Worm (Caenorhabditis elegans) whole organism, L1 larva: ENCODE measurements around the gene F40G9.8.

Source experiments
- C04F5.9 ChIP-seq: sonication (generic microtip); optimal IDR thresholded peaks from 2 replicates; lab custom pipeline; 2016; ENCODE audit warnings: missing genetic modification characterization, missing compliant biosample characterization
- F16B12.6 ChIP-seq: fragments of 150-350 bp; optimal IDR thresholded peaks from 2 replicates; lab custom pipeline; 2014; ENCODE audit warnings: missing biosample characterization, missing genetic modification characterization
- aly-2 ChIP-seq: fragments of 150-350 bp; optimal IDR thresholded peaks from 2 replicates; lab custom pipeline; 2014; ENCODE audit warnings: missing biosample characterization, missing genetic modification characterization
- ama-1 ChIP-seq: fragments of 150-350 bp; optimal IDR thresholded peaks from 2 replicates; lab custom pipeline; 2014
- ceh-63 ChIP-seq: fragments of 200-800 bp; sonication (Bioruptor generic); optimal IDR thresholded peaks from 2 replicates; lab custom pipeline; 2018; ENCODE audit warnings: mild to moderate bottlenecking, missing genetic modification characterization, missing compliant biosample characterization
- ceh-8 ChIP-seq: fragments of 200-800 bp; sonication (Bioruptor generic); optimal IDR thresholded peaks from 2 replicates; lab custom pipeline; 2018; ENCODE audit warnings: mild to moderate bottlenecking, missing genetic modification characterization, moderate library complexity, missing compliant biosample characterization
- ceh-82 ChIP-seq, 3 experiments: fragments of 150-350 bp in 1 of 3; sonication (generic microtip) in 2 of 3; optimal IDR thresholded peaks; 2 replicates each; lab custom pipeline; 2014 to 2017; ENCODE audit warnings: missing biosample characterization in 3 of 3, missing genetic modification characterization in 3 of 3
- ceh-88 ChIP-seq: fragments of 200-800 bp; sonication (Bioruptor generic); IDR thresholded peaks from 2 replicates; pipeline ENCODE4 v1.3.6; 2022; ENCODE audit warnings: missing genetic modification characterization, missing compliant biosample characterization
- ceh-90 ChIP-seq: sonication (generic microtip); optimal IDR thresholded peaks from 2 replicates; lab custom pipeline; 2016; ENCODE audit warnings: missing genetic modification characterization, missing compliant biosample characterization
- ces-1 ChIP-seq: fragments of 150-350 bp; optimal IDR thresholded peaks from 2 replicates; lab custom pipeline; 2014; ENCODE audit warnings: missing biosample characterization, missing genetic modification reagents, missing genetic modification characterization
- dpl-1 ChIP-seq, 3 experiments: fragments of 150-350 bp in 2 of 3; sonication (generic microtip) in 1 of 3; optimal IDR thresholded peaks; 2 replicates each; lab custom pipeline; 2014 to 2017; ENCODE audit warnings: missing biosample characterization in 3 of 3, missing genetic modification characterization in 3 of 3, missing genetic modification reagents in 3 of 3
- efl-1 ChIP-seq, 4 experiments: fragments of 150-350 bp; optimal IDR thresholded peaks in 3 of 4; peaks in 1 of 4; 1 replicate in 1 of 4; 2 replicates in 3 of 4; lab custom pipeline; 2014; ENCODE audit warnings: missing biosample characterization in 2 of 4, missing genetic modification characterization in 2 of 4, missing genetic modification reagents in 2 of 4
- efl-3 ChIP-seq: fragments of 200-800 bp; sonication (Bioruptor generic); optimal IDR thresholded peaks from 2 replicates; lab custom pipeline; 2018; ENCODE audit warnings: mild to moderate bottlenecking, missing genetic modification characterization, missing compliant biosample characterization
- egl-27 ChIP-seq, 2 experiments: fragments of 150-350 bp in 1 of 2; sonication (generic microtip); optimal IDR thresholded peaks; 3 replicates each; lab custom pipeline; 2017 to 2018; ENCODE audit warnings: missing biosample characterization in 2 of 2, missing genetic modification characterization in 2 of 2, missing genetic modification reagents in 2 of 2
- elt-2 ChIP-seq: sonication (generic microtip); optimal IDR thresholded peaks from 2 replicates; lab custom pipeline; 2016; ENCODE audit warnings: missing genetic modification characterization, mild to moderate bottlenecking, inconsistent platforms, missing compliant biosample characterization, missing genetic modification reagents
- elt-3 ChIP-seq, 6 experiments: fragments of 150-350 bp in 1 of 6; sonication (generic microtip); optimal IDR thresholded peaks; 2 replicates each; lab custom pipeline; 2017 to 2018; ENCODE audit warnings: missing biosample characterization in 6 of 6, missing genetic modification characterization in 6 of 6, inconsistent platforms in 1 of 6
- fkh-4 ChIP-seq: sonication (generic microtip); optimal IDR thresholded peaks from 2 replicates; lab custom pipeline; 2016; ENCODE audit warnings: missing compliant biosample characterization, missing genetic modification characterization, borderline replicate concordance
- fos-1 ChIP-seq: fragments of 150-350 bp; optimal IDR thresholded peaks from 2 replicates; lab custom pipeline; 2014; ENCODE audit warnings: missing biosample characterization, missing genetic modification characterization
- grh-1 ChIP-seq: fragments of 200-800 bp; sonication (Bioruptor generic); IDR thresholded peaks from 2 replicates; pipeline ENCODE4 v1.3.6; 2022; ENCODE audit warnings: missing genetic modification reagents, missing genetic modification characterization, missing compliant biosample characterization
- hpl-2 ChIP-seq: fragments of 150-350 bp; optimal IDR thresholded peaks from 2 replicates; lab custom pipeline; 2014; ENCODE audit warnings: missing biosample characterization, missing genetic modification reagents, missing genetic modification characterization
- isw-1 ChIP-seq: fragments of 200-800 bp; sonication (Bioruptor generic); IDR thresholded peaks from 2 replicates; pipeline ENCODE4 v1.3.6; 2022; ENCODE audit warnings: missing genetic modification characterization, missing compliant biosample characterization
- jun-1 ChIP-seq: fragments of 150-350 bp; optimal IDR thresholded peaks from 2 replicates; lab custom pipeline; 2014; ENCODE audit warnings: missing biosample characterization, missing genetic modification reagents, missing genetic modification characterization
- lin-15B ChIP-seq: fragments of 150-350 bp; sonication (generic microtip); optimal IDR thresholded peaks from 3 replicates; lab custom pipeline; 2014; ENCODE audit warnings: missing biosample characterization, missing genetic modification characterization
- lin-35 ChIP-seq, 2 experiments: fragments of 150-350 bp; optimal IDR thresholded peaks; 2 replicates each; lab custom pipeline; 2014; ENCODE audit warnings: missing biosample characterization in 2 of 2, missing genetic modification characterization in 2 of 2, missing genetic modification reagents in 2 of 2
- lin-39 ChIP-seq: fragments of 150-350 bp; optimal IDR thresholded peaks from 2 replicates; lab custom pipeline; 2014; ENCODE audit warnings: missing biosample characterization, missing genetic modification reagents, missing genetic modification characterization
- mdl-1 ChIP-seq, 2 experiments: fragments of 150-350 bp; optimal IDR thresholded peaks; 2 replicates each; lab custom pipeline; 2014 to 2017; ENCODE audit warnings: missing biosample characterization in 2 of 2, missing genetic modification characterization in 2 of 2, inconsistent platforms in 1 of 2
- mef-2 ChIP-seq: fragments of 150-350 bp; optimal IDR thresholded peaks from 2 replicates; lab custom pipeline; 2014; ENCODE audit warnings: missing biosample characterization, missing genetic modification characterization
- nhr-11 ChIP-seq: fragments of 150-350 bp; optimal IDR thresholded peaks from 2 replicates; lab custom pipeline; 2014; ENCODE audit warnings: missing biosample characterization, missing genetic modification characterization
- nhr-12 ChIP-seq: sonication (generic microtip); optimal IDR thresholded peaks from 2 replicates; lab custom pipeline; 2017; ENCODE audit warnings: missing biosample characterization, missing genetic modification characterization
- nhr-19 ChIP-seq: fragments of 200-800 bp; sonication (Bioruptor generic); conservative IDR thresholded peaks from 2 replicates; pipeline ENCODE4 v1.3.6; 2022; ENCODE audit warnings: missing genetic modification characterization, missing compliant biosample characterization
- nhr-20 ChIP-seq: sonication (generic microtip); optimal IDR thresholded peaks from 2 replicates; lab custom pipeline; 2016; ENCODE audit warnings: mild to moderate bottlenecking, missing genetic modification characterization, missing compliant biosample characterization
- nhr-71 ChIP-seq: sonication (generic microtip); optimal IDR thresholded peaks from 2 replicates; lab custom pipeline; 2016; ENCODE audit warnings: mild to moderate bottlenecking, missing genetic modification characterization, moderate library complexity, missing compliant biosample characterization
- nhr-85 ChIP-seq: sonication (generic microtip); peaks from one replicate; lab custom pipeline; 2016; ENCODE audit warnings: missing genetic modification characterization, inconsistent platforms, missing compliant biosample characterization
- nhr-90 ChIP-seq: sonication (generic microtip); optimal IDR thresholded peaks from 2 replicates; lab custom pipeline; 2016; ENCODE audit warnings: mild to moderate bottlenecking, missing genetic modification characterization, missing compliant biosample characterization; ENCODE audit not compliant: poor library complexity
- pax-3 ChIP-seq: fragments of 200-800 bp; sonication (Bioruptor generic); optimal IDR thresholded peaks from 2 replicates; lab custom pipeline; 2018; ENCODE audit warnings: mild to moderate bottlenecking, missing genetic modification characterization, moderate library complexity, missing compliant biosample characterization
- pqm-1 ChIP-seq: sonication (generic microtip); optimal IDR thresholded peaks from 3 replicates; lab custom pipeline; 2017; ENCODE audit warnings: missing biosample characterization, missing genetic modification characterization
- rnt-1 ChIP-seq: sonication (generic microtip); optimal IDR thresholded peaks from 2 replicates; lab custom pipeline; 2016; ENCODE audit warnings: mild to moderate bottlenecking, missing genetic modification characterization, moderate library complexity, missing compliant biosample characterization
- snu-23 ChIP-seq: sonication (generic microtip); optimal IDR thresholded peaks from 2 replicates; lab custom pipeline; 2016; ENCODE audit warnings: missing genetic modification characterization, missing compliant biosample characterization
- sox-4 ChIP-seq: sonication (generic microtip); optimal IDR thresholded peaks from 2 replicates; lab custom pipeline; 2016; ENCODE audit warnings: missing genetic modification characterization, missing compliant biosample characterization
- tlp-1 ChIP-seq: fragments of 150-350 bp; optimal IDR thresholded peaks from 2 replicates; lab custom pipeline; 2014; ENCODE audit warnings: missing biosample characterization, missing genetic modification characterization
- unc-86 ChIP-seq: sonication (generic microtip); optimal IDR thresholded peaks from 2 replicates; lab custom pipeline; 2016; ENCODE audit warnings: missing genetic modification characterization, missing compliant biosample characterization
- vab-15 ChIP-seq: sonication (generic microtip); optimal IDR thresholded peaks from 2 replicates; lab custom pipeline; 2017; ENCODE audit warnings: missing genotype, mild to moderate bottlenecking, missing genetic modification characterization, missing compliant biosample characterization
- xbp-1 ChIP-seq: sonication (generic microtip); optimal IDR thresholded peaks from 2 replicates; lab custom pipeline; 2016; ENCODE audit warnings: missing genetic modification characterization, missing compliant biosample characterization
- zip-4 ChIP-seq: fragments of 200-800 bp; sonication (Bioruptor generic); optimal IDR thresholded peaks from 2 replicates; lab custom pipeline; 2018; ENCODE audit warnings: mild to moderate bottlenecking, missing genetic modification characterization, moderate library complexity, missing compliant biosample characterization
- ztf-11 ChIP-seq, 2 experiments: sonication (generic microtip); optimal IDR thresholded peaks; 2 replicates each; lab custom pipeline; 2016 to 2017; ENCODE audit warnings: missing genetic modification characterization in 2 of 2, missing biosample characterization in 1 of 2, missing compliant biosample characterization in 1 of 2
- ztf-4 ChIP-seq: fragments of 150-350 bp; optimal IDR thresholded peaks from 2 replicates; lab custom pipeline; 2014; ENCODE audit warnings: missing biosample characterization, missing genetic modification characterization

Gene F40G9.8

ce11 chrIII:159149-159548 is 5.5 kb downstream of the F40G9.8 start:
- TF ChIP-seq vab-15 (tag; lab: Kevin White, UChicago), result no peak

- TF ChIP-seq nhr-11 (tag; lab: Kevin White, UChicago), result no peak
- no peak for TF ChIP-seq snu-23 (GFP tag; lab: Kevin White, UChicago)
- no peak for TF ChIP-seq ama-1 (lab: Kevin White, UChicago)
- TF ChIP-seq efl-1 (optimal IDR thresholded peaks at IDR 0.05; lab: Kevin White, UChicago), result no peak
- no peak for TF ChIP-seq efl-1 (GFP tag; optimal IDR thresholded peaks at IDR 0.05 in 1 of 2; lab: Kevin White, UChicago)
Measured at ce11 chrIII:157980-158379, 6.7 kb downstream of the F40G9.8 start.

ce11 chrIII:156645-157044 is 8.0 kb downstream of the F40G9.8 start, which contains the start of the genes zig-13 and ver-1:
Gene zig-13 (minus strand): TSS chrIII:156745.
Gene ver-1 (plus strand): TSS chrIII:156824.
- TF ChIP-seq hpl-2 (GFP tag; lab: Kevin White, UChicago) (no peak), aly-2 (tag; lab: Kevin White, UChicago) (no peak), ces-1 (GFP tag; lab: Kevin White, UChicago) (no peak)
- TF ChIP-seq, all 84 proteins: peak for 0

ce11 chrIII:154168-154567 is 10.5 kb downstream of the F40G9.8 start:
- TF ChIP-seq fkh-4 (tag; lab: Kevin White, UChicago), result no peak
- TF ChIP-seq mef-2 (tag; lab: Kevin White, UChicago), result no peak
- peak in 1 of 2 experiments; percentile 6 for TF ChIP-seq egl-27 (tag; optimal IDR thresholded peaks at IDR 0.05; lab: Kevin White, UChicago)
- no peak for TF ChIP-seq isw-1 (GFP tag; lab: Robert Waterston, UW)
- no peak for TF ChIP-seq ceh-63 (GFP tag; lab: Kevin White, UChicago)
- no peak for TF ChIP-seq F16B12.6 (tag; lab: Kevin White, UChicago)
- TF ChIP-seq nhr-85 (tag; lab: Kevin White, UChicago), result peak; percentile 52
- TF ChIP-seq lin-15B (tag; lab: Kevin White, UChicago), result no peak
- no peak for TF ChIP-seq ceh-88
- no peak for TF ChIP-seq xbp-1 (tag; lab: Kevin White, UChicago)
- no peak for TF ChIP-seq ceh-82 (tag; optimal IDR thresholded peaks at IDR 0.05; lab: Kevin White, UChicago)
- TF ChIP-seq sox-4, result no peak
- peak; percentile 93 for TF ChIP-seq jun-1
- no peak for TF ChIP-seq nhr-20
- TF ChIP-seq elt-2 (tag; lab: Kevin White, UChicago), result peak; percentile 100
- TF ChIP-seq pqm-1 (tag; lab: Kevin White, UChicago), result peak; percentile 98
- TF ChIP-seq efl-3 (GFP tag; lab: Kevin White, UChicago), result no peak
- peak; percentile 92 for TF ChIP-seq tlp-1 (tag; lab: Kevin White, UChicago)
- TF ChIP-seq lin-35 (GFP tag; optimal IDR thresholded peaks at IDR 0.05; lab: Kevin White, UChicago), result peak in 1 of 2 experiments; percentile 62
- peak; percentile 12; the same call in 1 of the 2 replicates for TF ChIP-seq nhr-19 (GFP tag; lab: Robert Waterston, UW)
- no peak for TF ChIP-seq nhr-12 (tag; lab: Kevin White, UChicago)
- no peak for TF ChIP-seq ztf-11 (tag; optimal IDR thresholded peaks at IDR 0.05; lab: Kevin White, UChicago)
- no peak for TF ChIP-seq ztf-4
- TF ChIP-seq mdl-1 (tag; optimal IDR thresholded peaks at IDR 0.05; lab: Kevin White, UChicago), result no peak
- no peak for TF ChIP-seq ces-1 (GFP tag; lab: Kevin White, UChicago)
- no peak for TF ChIP-seq ceh-90 (tag; lab: Kevin White, UChicago)
- peak; percentile 34 for TF ChIP-seq pax-3 (tag; lab: Kevin White, UChicago)
- peak; percentile 67 to 100 (median 95) for TF ChIP-seq elt-3 (tag; optimal IDR thresholded peaks at IDR 0.05; lab: Kevin White, UChicago)
- TF ChIP-seq C04F5.9 (tag; lab: Kevin White, UChicago), result no peak
- no peak for TF ChIP-seq fos-1
- TF ChIP-seq lin-39 (tag; lab: Kevin White, UChicago), result no peak
- TF ChIP-seq dpl-1 (GFP tag; optimal IDR thresholded peaks at IDR 0.05; lab: Kevin White, UChicago), result no peak
- TF ChIP-seq zip-4 (GFP tag; lab: Kevin White, UChicago), result no peak
- no peak for TF ChIP-seq rnt-1
- TF ChIP-seq unc-86 (tag; lab: Kevin White, UChicago), result no peak
- no peak for TF ChIP-seq hpl-2 (GFP tag; lab: Kevin White, UChicago)
- TF ChIP-seq ceh-8 (GFP tag; lab: Kevin White, UChicago), result no peak
- peak; percentile 61 for TF ChIP-seq nhr-90 (tag; lab: Kevin White, UChicago)
- TF ChIP-seq grh-1 (GFP tag; lab: Robert Waterston, UW), result no peak
- TF ChIP-seq nhr-71 (tag; lab: Kevin White, UChicago), result no peak
